Worm (Caenorhabditis elegans): ENCODE results near the gene B0334.20.
A peak's percentile ranks its signal among the peaks of the same experiment; 100 is the strongest.

The B0334.20 gene

DNA sequence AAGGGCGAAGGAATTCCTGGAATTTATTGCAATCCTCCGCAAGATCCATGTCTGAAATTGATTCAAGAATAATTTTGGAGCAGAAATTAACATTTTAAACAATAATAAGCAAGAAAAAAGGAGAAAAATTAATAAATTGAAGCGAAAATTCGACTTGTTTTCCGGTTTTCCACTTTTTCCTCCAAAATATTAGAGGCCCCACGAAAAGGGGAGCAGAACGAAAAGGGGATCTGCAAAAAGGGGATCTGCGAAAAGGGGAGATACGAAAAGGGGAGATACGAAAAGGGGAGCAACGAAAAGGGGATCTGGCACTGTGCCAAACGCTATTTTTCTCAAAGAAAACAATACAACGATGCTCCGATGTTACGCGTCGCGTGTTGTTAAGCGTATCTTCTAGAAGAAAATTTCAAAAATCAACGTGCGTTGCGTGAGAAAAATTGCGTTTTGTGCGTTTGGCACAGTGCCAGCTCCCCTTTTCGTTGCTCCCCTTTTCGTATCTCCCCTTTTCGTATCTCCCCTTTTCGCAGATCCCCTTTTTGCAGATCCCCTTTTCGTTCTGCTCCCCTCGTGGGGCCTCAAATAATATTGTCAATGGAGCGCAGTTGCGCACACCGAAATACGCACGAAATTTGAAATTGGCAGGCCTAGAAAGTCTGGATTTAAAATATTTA is 34.3 kb upstream of the B0334.20 start, which contains the start of gene Y62F5A.12 (continued):
- TF ChIP-seq snpc-4 (tag; optimal IDR thresholded peaks at IDR 0.05), result peak; percentile 10

DNA sequence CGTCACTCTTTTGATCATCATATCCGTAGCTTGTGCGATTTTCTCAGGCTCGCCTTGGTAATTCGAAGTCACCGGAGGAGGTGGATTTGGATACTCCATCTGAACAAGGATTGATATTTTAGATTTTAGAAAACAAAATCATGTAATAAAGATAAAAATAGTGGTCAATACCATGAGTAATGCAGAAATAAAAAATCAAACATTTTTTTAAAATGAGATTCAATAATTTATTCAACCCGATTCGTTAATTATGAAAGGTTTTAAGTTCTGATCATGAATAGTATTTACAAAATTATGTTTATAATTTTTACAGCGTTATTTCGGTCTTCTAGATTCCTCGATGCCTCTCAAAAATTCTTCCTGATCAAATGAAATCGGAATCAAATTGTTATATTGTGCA is 33.5 kb upstream of the B0334.20 start, which contains the start of gene mdt-8:
Gene mdt-8 (minus strand): TSS at position 101 of the 400 bp plus-strand sequence.
- TF ChIP-seq fos-1 (tag; optimal IDR thresholded peaks at IDR 0.05) (no peak), nhr-12 (tag; optimal IDR thresholded peaks at IDR 0.05) (no peak), zag-1 (tag; optimal IDR thresholded peaks at IDR 0.05) (no peak), lin-13 (GFP tag; optimal IDR thresholded peaks at IDR 0.05) (no peak), R02D3.7 (tag; optimal IDR thresholded peaks at IDR 0.05) (no peak), sma-3 (GFP tag; optimal IDR thresholded peaks at IDR 0.05) (no peak), crh-2 (tag; optimal IDR thresholded peaks at IDR 0.05) (no peak), ZK546.5 (tag; optimal IDR thresholded peaks at IDR 0.05) (no peak), nhr-129 (tag; optimal IDR thresholded peaks at IDR 0.05) (no peak), mab-5 (tag; optimal IDR thresholded peaks at IDR 0.05) (no peak), egl-27 (tag; optimal IDR thresholded peaks at IDR 0.05) (no peak), mbf-1 (tag; optimal IDR thresholded peaks at IDR 0.05) (no peak), sem-4 (tag; optimal IDR thresholded peaks at IDR 0.05) (no peak), nhr-21 (tag; optimal IDR thresholded peaks at IDR 0.05) (no peak)

DNA sequence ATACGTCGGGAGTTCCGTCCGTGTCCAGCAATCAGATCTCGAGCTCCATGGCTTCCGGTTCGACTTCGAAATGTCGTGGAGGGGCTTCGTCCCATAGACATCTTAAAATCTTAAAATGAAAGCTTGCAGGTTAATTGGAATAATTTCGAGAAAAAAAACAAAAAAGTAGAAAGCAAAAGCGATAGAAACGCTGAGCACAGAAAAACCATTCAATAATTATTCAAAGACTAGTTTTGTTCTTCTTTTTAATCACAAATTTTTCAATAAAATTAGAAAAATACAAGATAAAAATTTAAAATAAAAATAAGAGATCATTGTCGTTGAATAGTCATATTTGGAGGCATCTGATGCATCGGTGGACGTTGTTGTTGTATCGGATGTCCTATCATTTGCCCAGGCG is 26.7 kb upstream of the B0334.20 start, which contains the start of gene age-1:
Gene age-1 (minus strand): TSS at position 101 of the 400 bp plus-strand sequence.
- TF ChIP-seq F13H6.1 (tag; optimal IDR thresholded peaks at IDR 0.05) (no peak), egl-27 (tag; optimal IDR thresholded peaks at IDR 0.05) (no peak), nhr-21 (tag; optimal IDR thresholded peaks at IDR 0.05) (no peak), ama-1 (optimal IDR thresholded peaks at IDR 0.05) (no peak), aly-2 (tag; optimal IDR thresholded peaks at IDR 0.05) (no peak), lin-39 (tag; optimal IDR thresholded peaks at IDR 0.05) (no peak), sma-3 (GFP tag; optimal IDR thresholded peaks at IDR 0.05) (no peak)

DNA sequence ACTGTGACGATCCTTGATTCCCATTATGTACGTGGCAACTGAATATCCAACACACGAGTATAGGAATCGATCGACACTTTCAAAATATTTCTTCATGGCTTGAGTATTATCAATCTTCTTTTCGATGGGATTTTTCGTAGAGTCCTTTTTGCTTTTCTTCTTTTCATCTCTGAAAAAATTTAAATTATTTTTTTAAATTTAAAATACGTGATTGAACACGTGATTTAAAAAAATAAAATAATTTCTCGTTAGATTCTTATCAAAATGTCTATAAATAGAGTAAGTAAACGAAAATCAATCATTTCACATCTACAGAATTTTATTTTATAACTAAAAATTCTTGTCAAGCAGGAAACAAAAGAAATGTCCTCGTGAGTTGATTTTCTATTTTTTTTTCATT is 21.0 kb upstream of the B0334.20 start, which contains the start of gene Y62F5A.10:
Gene Y62F5A.10 (plus strand): TSS at position 301 of the 400 bp plus-strand sequence.
- TF ChIP-seq R02D3.7 (tag; optimal IDR thresholded peaks at IDR 0.05) (no peak), nhr-129 (tag; optimal IDR thresholded peaks at IDR 0.05) (no peak), egl-27 (tag; optimal IDR thresholded peaks at IDR 0.05) (no peak), peb-1 (tag; optimal IDR thresholded peaks at IDR 0.05) (no peak), F13H6.1 (tag; optimal IDR thresholded peaks at IDR 0.05) (no peak), lin-11 (tag; optimal IDR thresholded peaks at IDR 0.05) (no peak)

DNA sequence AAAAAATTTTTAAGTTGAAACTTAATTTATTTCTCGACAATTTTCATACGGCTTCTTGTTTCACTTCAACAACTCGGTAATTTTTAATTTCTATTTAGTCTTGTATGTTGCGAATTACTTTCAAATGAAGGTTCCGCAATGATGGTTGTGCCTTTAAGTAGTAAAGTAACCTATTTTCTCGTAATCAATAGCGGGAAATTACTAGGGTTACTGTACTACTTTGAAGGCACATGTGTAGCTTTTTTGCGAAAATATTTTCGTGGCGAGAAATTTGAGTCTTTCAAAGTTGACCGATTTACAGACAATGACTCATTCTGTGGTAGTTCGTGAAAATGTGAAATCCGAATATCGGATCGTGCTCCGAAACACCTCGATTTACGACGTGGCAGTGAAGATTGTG is 17.9 kb upstream of the B0334.20 start, which contains the start of gene B0334.10:
Gene B0334.10 (plus strand): TSS at position 301 of the 400 bp plus-strand sequence.
- TF ChIP-seq elt-3 (tag; optimal IDR thresholded peaks at IDR 0.05), result no peak
- no peak for TF ChIP-seq ceh-16 (tag; optimal IDR thresholded peaks at IDR 0.05)
- TF ChIP-seq nhr-21 (tag; optimal IDR thresholded peaks at IDR 0.05), result no peak
- no peak for TF ChIP-seq lsy-2 (tag; optimal IDR thresholded peaks at IDR 0.05)
- no peak for TF ChIP-seq mbf-1 (tag; optimal IDR thresholded peaks at IDR 0.05)
- no peak for TF ChIP-seq lin-13 (GFP tag; optimal IDR thresholded peaks at IDR 0.05)
- TF ChIP-seq Y55F3AM.14 (GFP tag; optimal IDR thresholded peaks at IDR 0.05), result no peak
- no peak for TF ChIP-seq sem-4 (tag; optimal IDR thresholded peaks at IDR 0.05)
- TF ChIP-seq nhr-23 (tag; optimal IDR thresholded peaks at IDR 0.05), result no peak
- TF ChIP-seq aly-2 (tag; optimal IDR thresholded peaks at IDR 0.05), result no peak
- no peak for TF ChIP-seq dmd-4 (tag; optimal IDR thresholded peaks at IDR 0.05)
- TF ChIP-seq alr-1 (tag; optimal IDR thresholded peaks at IDR 0.05), result no peak
- TF ChIP-seq ztf-4 (tag; optimal IDR thresholded peaks at IDR 0.05), result no peak
- TF ChIP-seq unc-55 (GFP tag; optimal IDR thresholded peaks at IDR 0.05), result no peak
- no peak for TF ChIP-seq blmp-1 (tag; optimal IDR thresholded peaks at IDR 0.05; ENCODE audit: insufficient read depth)
- no peak for TF ChIP-seq elt-1 (tag; optimal IDR thresholded peaks at IDR 0.05)

DNA sequence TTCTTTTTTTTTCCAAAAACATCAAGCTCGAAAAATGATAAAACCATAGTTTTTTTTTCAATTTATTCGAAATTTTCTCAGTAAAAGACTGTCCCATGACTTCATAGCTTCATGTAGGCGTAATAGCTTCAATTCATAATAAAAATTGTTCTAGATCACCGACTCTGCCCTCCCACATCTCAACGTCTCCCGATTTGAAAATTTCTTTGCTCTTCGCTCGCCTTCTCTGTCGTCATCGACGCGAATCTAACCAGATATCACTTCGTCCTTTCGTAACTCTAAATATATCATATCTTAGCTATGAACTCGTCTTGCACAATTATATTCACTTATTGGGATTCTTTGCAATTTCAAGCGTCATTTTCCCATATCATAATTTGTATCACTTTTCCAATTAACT is 14.5 kb upstream of the B0334.20 start, which contains the start of gene srh-44:
Gene srh-44 (plus strand): TSS at position 301 of the 400 bp plus-strand sequence.
- no peak for TF ChIP-seq mab-5 (tag; optimal IDR thresholded peaks at IDR 0.05)

Measured in whole organism, L2 larva.